Worm (Caenorhabditis elegans) whole organism, L3 larva: ENCODE measurements around the gene srd-31.

ENCODE experiments used
- R02D3.7 ChIP-seq: fragments of 150-350 bp; optimal IDR thresholded peaks from 2 replicates; lab custom pipeline; 2014; ENCODE audit warnings: missing biosample characterization, missing genetic modification characterization
- aly-2 ChIP-seq: fragments of 150-350 bp; optimal IDR thresholded peaks from 2 replicates; lab custom pipeline; 2014; ENCODE audit warnings: missing biosample characterization, missing genetic modification characterization
- ceh-16 ChIP-seq: sonication (generic microtip); optimal IDR thresholded peaks from 2 replicates; lab custom pipeline; 2017; ENCODE audit warnings: missing biosample characterization, missing genetic modification characterization
- ceh-28 ChIP-seq: fragments of 150-350 bp; optimal IDR thresholded peaks from 2 replicates; lab custom pipeline; 2014; ENCODE audit warnings: missing biosample characterization, missing genetic modification reagents, missing genetic modification characterization
- ceh-82 ChIP-seq: fragments of 150-350 bp; optimal IDR thresholded peaks from 2 replicates; lab custom pipeline; 2014; ENCODE audit warnings: missing biosample characterization, missing genetic modification characterization
- ceh-9 ChIP-seq: sonication (generic microtip); optimal IDR thresholded peaks from 2 replicates; lab custom pipeline; 2018; ENCODE audit warnings: missing biosample characterization, missing genetic modification characterization
- daf-12 ChIP-seq: fragments of 150-350 bp; optimal IDR thresholded peaks from 2 replicates; lab custom pipeline; 2014; ENCODE audit warnings: missing biosample characterization, missing genetic modification reagents, missing genetic modification characterization
- egl-27 ChIP-seq: sonication (generic microtip); optimal IDR thresholded peaks from 4 replicates; lab custom pipeline; 2017; ENCODE audit warnings: missing biosample characterization, missing genetic modification reagents, missing genetic modification characterization
- elt-1 ChIP-seq: fragments of 150-350 bp; optimal IDR thresholded peaks from 2 replicates; lab custom pipeline; 2014; ENCODE audit warnings: missing biosample characterization, missing genetic modification characterization
- elt-2 ChIP-seq: sonication (generic microtip); optimal IDR thresholded peaks from 2 replicates; lab custom pipeline; 2016; ENCODE audit warnings: missing genetic modification reagents, mild to moderate bottlenecking, missing genetic modification characterization, missing compliant biosample characterization
- elt-3 ChIP-seq, 3 experiments: fragments of 150-350 bp in 1 of 3; sonication (generic microtip) in 2 of 3; optimal IDR thresholded peaks; 2 replicates in 2 of 3; 4 replicates in 1 of 3; lab custom pipeline; 2014 to 2017; ENCODE audit warnings: missing biosample characterization in 3 of 3, missing genetic modification characterization in 3 of 3
- eor-1 ChIP-seq, 2 experiments: fragments of 150-350 bp; optimal IDR thresholded peaks; 2 replicates each; lab custom pipeline; 2014 to 2018; ENCODE audit warnings: missing biosample characterization in 2 of 2, missing genetic modification characterization in 2 of 2
- fkh-10 ChIP-seq: sonication (generic microtip); optimal IDR thresholded peaks from 2 replicates; lab custom pipeline; 2017; ENCODE audit warnings: missing biosample characterization, missing genetic modification reagents, missing genetic modification characterization
- fkh-2 ChIP-seq: fragments of 150-350 bp; optimal IDR thresholded peaks from 2 replicates; lab custom pipeline; 2014; ENCODE audit warnings: missing biosample characterization, missing genetic modification reagents, missing genetic modification characterization
- jun-1 ChIP-seq: fragments of 150-350 bp; optimal IDR thresholded peaks from 2 replicates; lab custom pipeline; 2014; ENCODE audit warnings: missing biosample characterization, missing genetic modification reagents, missing genetic modification characterization
- lin-15B ChIP-seq: fragments of 150-350 bp; optimal IDR thresholded peaks from 2 replicates; lab custom pipeline; 2014; ENCODE audit warnings: missing biosample characterization, missing genetic modification characterization
- lin-39 ChIP-seq: fragments of 150-350 bp; optimal IDR thresholded peaks from 2 replicates; lab custom pipeline; 2018; ENCODE audit warnings: missing biosample characterization, missing genetic modification reagents, missing genetic modification characterization
- lsy-12 ChIP-seq: sonication (generic microtip); optimal IDR thresholded peaks from 2 replicates; lab custom pipeline; 2016; ENCODE audit warnings: mild to moderate bottlenecking, missing genetic modification characterization, missing compliant biosample characterization
- mml-1 ChIP-seq: fragments of 150-350 bp; sonication (generic microtip); optimal IDR thresholded peaks from 3 replicates; lab custom pipeline; 2014; ENCODE audit warnings: missing biosample characterization, missing genetic modification characterization
- nhr-23 ChIP-seq: fragments of 150-350 bp; optimal IDR thresholded peaks from 2 replicates; lab custom pipeline; 2014; ENCODE audit warnings: missing biosample characterization, missing genetic modification reagents, missing genetic modification characterization
- nhr-237 ChIP-seq: fragments of 150-350 bp; optimal IDR thresholded peaks from 2 replicates; lab custom pipeline; 2014; ENCODE audit warnings: missing biosample characterization, missing genetic modification characterization
- nhr-25 ChIP-seq: sonication (generic microtip); optimal IDR thresholded peaks from 2 replicates; lab custom pipeline; 2017; ENCODE audit warnings: missing biosample characterization, missing genetic modification characterization
- nhr-28 ChIP-seq: fragments of 150-350 bp; optimal IDR thresholded peaks from 2 replicates; lab custom pipeline; 2014; ENCODE audit warnings: missing biosample characterization, missing genetic modification characterization
- nhr-43 ChIP-seq: sonication (generic microtip); optimal IDR thresholded peaks from 2 replicates; lab custom pipeline; 2016; ENCODE audit warnings: mild to moderate bottlenecking, missing genetic modification characterization, missing compliant biosample characterization; ENCODE audit not compliant: poor library complexity, severe bottlenecking
- nhr-67 ChIP-seq: fragments of 150-350 bp; optimal IDR thresholded peaks from 2 replicates; lab custom pipeline; 2014; ENCODE audit warnings: missing biosample characterization, missing genetic modification characterization
- nhr-76 ChIP-seq: fragments of 150-350 bp; sonication (generic microtip); optimal IDR thresholded peaks from 5 replicates; lab custom pipeline; 2014; ENCODE audit warnings: missing biosample characterization, missing genetic modification characterization
- pha-4 ChIP-seq: fragments of 150-350 bp; optimal IDR thresholded peaks from 2 replicates; lab custom pipeline; 2014; ENCODE audit warnings: missing biosample characterization, missing genetic modification reagents, missing genetic modification characterization
- pqm-1 ChIP-seq: fragments of 150-350 bp; optimal IDR thresholded peaks from 2 replicates; lab custom pipeline; 2017; ENCODE audit warnings: missing biosample characterization, missing genetic modification characterization, inconsistent platforms
- sea-2 ChIP-seq: fragments of 150-350 bp; sonication (generic microtip); optimal IDR thresholded peaks from 4 replicates; lab custom pipeline; 2014; ENCODE audit warnings: missing biosample characterization, missing genetic modification reagents, missing genetic modification characterization
- skn-1 ChIP-seq: fragments of 150-350 bp; optimal IDR thresholded peaks from 2 replicates; lab custom pipeline; 2014; ENCODE audit warnings: missing biosample characterization, missing genetic modification characterization
- snpc-4 ChIP-seq: fragments of 150-350 bp; optimal IDR thresholded peaks from 2 replicates; lab custom pipeline; 2014; ENCODE audit warnings: missing biosample characterization, missing genetic modification characterization
- unc-62 ChIP-seq: fragments of 150-350 bp; sonication (generic microtip); optimal IDR thresholded peaks from 4 replicates; lab custom pipeline; 2014; ENCODE audit warnings: missing biosample characterization, missing genetic modification reagents, missing genetic modification characterization
- ztf-11 ChIP-seq: fragments of 150-350 bp; optimal IDR thresholded peaks from 2 replicates; lab custom pipeline; 2014; ENCODE audit warnings: missing biosample characterization, missing genetic modification characterization
- ztf-4 ChIP-seq: fragments of 150-350 bp; optimal IDR thresholded peaks from 2 replicates; lab custom pipeline; 2014; ENCODE audit warnings: missing biosample characterization, missing genetic modification characterization

srd-31 gene

DNA sequence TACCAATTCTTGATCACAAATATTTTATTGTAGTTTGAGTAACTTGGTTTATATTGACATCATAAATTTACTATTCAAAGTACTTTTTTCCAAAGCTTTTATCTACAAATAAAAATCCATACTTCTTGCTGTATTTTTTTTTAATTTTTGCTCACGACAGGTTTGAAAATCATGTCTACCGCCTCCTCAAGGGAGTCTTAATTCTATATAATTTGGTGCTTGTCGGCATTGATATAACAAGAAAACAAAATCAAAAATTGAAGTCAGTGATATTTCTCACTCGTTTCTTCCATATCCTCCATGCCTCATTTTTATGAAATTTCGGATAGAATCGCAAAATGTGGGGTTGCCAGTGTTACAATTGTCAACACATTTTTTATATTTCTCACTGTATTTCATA, 10.9 kb upstream of the srd-31 start, which contains the start of gene str-47:
Gene str-47, plus strand, starts transcription at position 301 of the 400 bp plus-strand sequence.
- no peak for TF ChIP-seq ceh-9 (tag; lab: Kevin White, UChicago)
- no peak for TF ChIP-seq pqm-1 (tag; lab: Kevin White, UChicago)
- no peak for TF ChIP-seq nhr-237 (tag; lab: Kevin White, UChicago)
- TF ChIP-seq nhr-43: no peak
- no peak for TF ChIP-seq fkh-2 (tag; lab: Kevin White, UChicago)

ce11 chrV:7643416-7643815, 8.9 kb upstream of the srd-31 start, which contains the start of gene F07C4.11:
Gene F07C4.11 (minus strand): TSS chrV:7643516.
- no peak for TF ChIP-seq ceh-28 (tag; lab: Kevin White, UChicago)
- TF ChIP-seq elt-3 (tag; optimal IDR thresholded peaks at IDR 0.05; lab: Kevin White, UChicago): no peak
- no peak for TF ChIP-seq ztf-11
- no peak for TF ChIP-seq ceh-82 (tag; lab: Kevin White, UChicago)
- TF ChIP-seq elt-1: no peak
- no peak for TF ChIP-seq egl-27 (tag; lab: Kevin White, UChicago)
- no peak for TF ChIP-seq mml-1 (tag; lab: Kevin White, UChicago)
- TF ChIP-seq nhr-76 (tag; lab: Kevin White, UChicago): no peak
- TF ChIP-seq sea-2: no peak
- no peak for TF ChIP-seq eor-1 (tag; optimal IDR thresholded peaks at IDR 0.05; lab: Kevin White, UChicago)
- no peak for TF ChIP-seq nhr-43
- no peak for TF ChIP-seq nhr-23 (tag; lab: Kevin White, UChicago)
- TF ChIP-seq aly-2 (tag; lab: Kevin White, UChicago): no peak
- TF ChIP-seq elt-2 (tag; lab: Kevin White, UChicago): no peak
- TF ChIP-seq nhr-25: no peak
- TF ChIP-seq, all 47 proteins: peak for 0

DNA sequence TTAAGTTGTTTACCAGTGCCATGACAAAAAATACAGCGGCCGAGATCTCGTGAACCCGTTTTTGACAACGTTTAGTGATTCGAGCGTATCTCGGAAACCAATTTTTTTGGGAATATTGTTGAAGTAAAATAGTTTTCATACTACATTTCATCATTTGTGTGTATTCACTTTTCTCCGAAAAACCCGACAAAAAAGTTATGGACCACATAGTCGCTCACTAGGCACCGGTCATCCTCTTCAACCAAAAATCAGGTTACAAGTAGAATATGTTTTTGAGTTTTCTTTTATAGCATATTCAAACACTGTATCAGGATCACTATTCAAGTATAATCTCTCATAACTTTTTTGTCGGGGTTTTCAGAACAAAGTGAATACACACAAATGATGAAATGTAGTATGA, 7.2 kb upstream of the srd-31 start:
- TF ChIP-seq nhr-237 (tag; lab: Kevin White, UChicago) (no peak), fkh-10 (GFP tag; lab: Kevin White, UChicago) (no peak), nhr-43 (no peak), ceh-82 (tag; lab: Kevin White, UChicago) (no peak), jun-1 (no peak), elt-1 (no peak), aly-2 (tag; lab: Kevin White, UChicago) (no peak), ztf-4 (tag; lab: Kevin White, UChicago) (no peak), mml-1 (tag; lab: Kevin White, UChicago) (no peak), pha-4 (tag; lab: Kevin White, UChicago) (no peak), nhr-28 (tag; lab: Kevin White, UChicago) (no peak), fkh-2 (tag; lab: Kevin White, UChicago) (no peak), skn-1 (tag; lab: Kevin White, UChicago) (no peak), ceh-9 (tag; lab: Kevin White, UChicago) (no peak), daf-12 (no peak), lsy-12 (tag; lab: Kevin White, UChicago) (no peak), lin-39 (tag; lab: Kevin White, UChicago) (no peak), nhr-25 (no peak)

ce11 chrV:7639787-7640186, 5.2 kb upstream of the srd-31 start, which contains the start of gene F07C4.10:
Gene F07C4.10 (minus strand): TSS chrV:7639887.
- TF ChIP-seq snpc-4: no peak
- no peak for TF ChIP-seq ceh-82 (tag; lab: Kevin White, UChicago)
- no peak for TF ChIP-seq unc-62 (GFP tag; lab: Kevin White, UChicago)
- TF ChIP-seq pqm-1 (tag; lab: Kevin White, UChicago): no peak
- no peak for TF ChIP-seq ztf-11
- TF ChIP-seq aly-2 (tag; lab: Kevin White, UChicago): no peak
- TF ChIP-seq elt-3 (tag; optimal IDR thresholded peaks at IDR 0.05; lab: Kevin White, UChicago): no peak
- TF ChIP-seq fkh-10 (GFP tag; lab: Kevin White, UChicago): no peak
- no peak for TF ChIP-seq nhr-67 (tag; lab: Kevin White, UChicago)
- no peak for TF ChIP-seq R02D3.7 (tag; lab: Kevin White, UChicago)
- TF ChIP-seq nhr-76 (tag; lab: Kevin White, UChicago): no peak
- no peak for TF ChIP-seq elt-2 (tag; lab: Kevin White, UChicago)
- TF ChIP-seq lin-15B (tag; lab: Kevin White, UChicago): no peak
- TF ChIP-seq nhr-237 (tag; lab: Kevin White, UChicago): no peak
- TF ChIP-seq ceh-28 (tag; lab: Kevin White, UChicago): no peak
- TF ChIP-seq nhr-43: no peak
- TF ChIP-seq fkh-2 (tag; lab: Kevin White, UChicago): no peak

DNA sequence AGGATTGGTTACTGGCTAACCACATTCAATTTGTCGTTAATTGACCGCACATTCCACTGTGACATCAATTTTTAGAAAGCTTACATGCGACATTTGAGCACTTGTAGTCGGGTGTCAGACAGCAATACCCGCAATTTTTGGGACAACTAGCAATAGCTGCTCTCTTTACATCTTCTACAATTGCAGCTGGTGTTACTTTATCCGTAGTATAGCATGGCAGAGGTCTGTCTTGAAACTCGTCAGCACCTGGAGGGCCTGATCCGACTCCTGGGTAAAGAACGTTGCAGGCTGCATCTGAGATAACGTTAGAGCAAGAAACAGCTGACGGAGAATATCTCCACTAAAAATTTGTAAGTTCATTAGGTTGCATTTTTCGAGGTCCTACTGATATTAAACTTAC, 4.8 kb upstream of the srd-31 start:
- no peak for TF ChIP-seq nhr-237 (tag; lab: Kevin White, UChicago)
- TF ChIP-seq nhr-43: no peak
- TF ChIP-seq nhr-23 (tag; lab: Kevin White, UChicago): no peak
- TF ChIP-seq ceh-16 (tag; lab: Kevin White, UChicago): no peak
- TF ChIP-seq sea-2: no peak
- TF ChIP-seq ceh-28 (tag; lab: Kevin White, UChicago): no peak
